Worm (Caenorhabditis elegans) whole organism, midembryonic: ENCODE measurements around the gene C14C6.2.

Source experiments
- T22C8.4 ChIP-seq: fragments of 200-800 bp; sonication (Bioruptor generic); IDR thresholded peaks from 2 replicates; pipeline ENCODE4 v1.3.6; 2022; ENCODE audit warnings: missing genetic modification characterization, missing compliant biosample characterization
- cog-1 ChIP-seq: sonication (generic microtip); optimal IDR thresholded peaks from 2 replicates; lab custom pipeline; 2016; ENCODE audit warnings: missing genetic modification characterization, missing compliant biosample characterization
- flt-1 ChIP-seq: fragments of 200-800 bp; sonication (Bioruptor generic); IDR thresholded peaks from 2 replicates; pipeline ENCODE4 v1.3.6; 2022; ENCODE audit warnings: missing genetic modification characterization, missing compliant biosample characterization
- klf-2 ChIP-seq: fragments of 200-800 bp; sonication (Bioruptor generic); conservative IDR thresholded peaks from 2 replicates; pipeline ENCODE4 v1.3.6; 2022; ENCODE audit warnings: missing genetic modification reagents, missing genetic modification characterization, missing compliant biosample characterization
- med-1 ChIP-seq: sonication (generic microtip); optimal IDR thresholded peaks from 2 replicates; lab custom pipeline; 2017; ENCODE audit warnings: missing genetic modification characterization, mild to moderate bottlenecking, missing compliant biosample characterization, antibody characterized with exemption, missing genetic modification reagents; ENCODE audit not compliant: insufficient read depth
- ref-1 ChIP-seq: fragments of 200-800 bp; sonication (Bioruptor generic); conservative IDR thresholded peaks from 2 replicates; pipeline ENCODE4 v1.3.6; 2022; ENCODE audit warnings: missing genetic modification reagents, missing genetic modification characterization, missing compliant biosample characterization
- tab-1 ChIP-seq: fragments of 200-800 bp; sonication (Bioruptor generic); IDR thresholded peaks from 2 replicates; pipeline ENCODE4 v1.3.6; 2022; ENCODE audit warnings: missing genetic modification characterization, missing compliant biosample characterization
- ztf-23 ChIP-seq: fragments of 200-800 bp; sonication (Bioruptor generic); IDR thresholded peaks from 2 replicates; pipeline ENCODE4 v1.3.6; 2022; ENCODE audit warnings: missing genetic modification reagents, missing genetic modification characterization, missing compliant biosample characterization
- ztf-29 ChIP-seq: fragments of 200-800 bp; sonication (Bioruptor generic); IDR thresholded peaks from 2 replicates; pipeline ENCODE4 v1.3.6; 2022; ENCODE audit warnings: missing genetic modification reagents, missing genetic modification characterization, missing compliant biosample characterization

The C14C6.2 gene

ce11 chrV:568105-568504 is 5.2 kb downstream of the C14C6.2 start, which contains the start of gene sri-72:
Gene sri-72, minus strand, starts transcription at chrV:568205.
- TF ChIP-seq ztf-29 (GFP tag; lab: Robert Waterston, UW) (no peak), klf-2 (GFP tag; lab: Robert Waterston, UW) (no peak), ref-1 (GFP tag; lab: Robert Waterston, UW) (no peak), flt-1 (no peak), tab-1 (GFP tag; lab: Robert Waterston, UW) (no peak), ztf-23 (no peak), cog-1 (no peak), T22C8.4 (GFP tag; lab: Robert Waterston, UW) (no peak), med-1 (no peak)

ce11 chrV:574639-575038 is 11.7 kb downstream of the C14C6.2 start, which contains the start of gene C14C6.13:
Gene C14C6.13, minus strand, starts transcription at chrV:574739.
- TF ChIP-seq ref-1 (GFP tag; lab: Robert Waterston, UW) (no peak), ztf-23 (no peak), cog-1 (no peak), med-1 (no peak), flt-1 (no peak), T22C8.4 (GFP tag; lab: Robert Waterston, UW) (no peak), ztf-29 (GFP tag; lab: Robert Waterston, UW) (no peak), klf-2 (GFP tag; lab: Robert Waterston, UW) (no peak), tab-1 (GFP tag; lab: Robert Waterston, UW) (no peak)

ce11 chrV:576070-576469 is 13.1 kb downstream of the C14C6.2 start, which contains the start of gene K06H6.5:
Gene K06H6.5, plus strand, starts transcription at chrV:576370.
- TF ChIP-seq flt-1: no peak
- TF ChIP-seq klf-2 (GFP tag; lab: Robert Waterston, UW): no peak
- no peak for TF ChIP-seq tab-1 (GFP tag; lab: Robert Waterston, UW)
- TF ChIP-seq cog-1: no peak
- TF ChIP-seq ztf-23: no peak
- TF ChIP-seq med-1: no peak
- TF ChIP-seq ztf-29 (GFP tag; lab: Robert Waterston, UW): no peak
- TF ChIP-seq T22C8.4 (GFP tag; lab: Robert Waterston, UW): no peak
- no peak for TF ChIP-seq ref-1 (GFP tag; lab: Robert Waterston, UW)

- TF ChIP-seq T22C8.4 (GFP tag; lab: Robert Waterston, UW) (no peak), ztf-23 (no peak), cog-1 (no peak), klf-2 (GFP tag; lab: Robert Waterston, UW) (no peak), tab-1 (GFP tag; lab: Robert Waterston, UW) (no peak), med-1 (no peak), ztf-29 (GFP tag; lab: Robert Waterston, UW) (no peak), flt-1 (no peak), ref-1 (GFP tag; lab: Robert Waterston, UW) (no peak)
Observed at ce11 chrV:576918-577317, 14.0 kb downstream of the C14C6.2 start.

- TF ChIP-seq tab-1 (GFP tag; lab: Robert Waterston, UW): no peak
- TF ChIP-seq T22C8.4 (GFP tag; lab: Robert Waterston, UW): no peak
- TF ChIP-seq cog-1: no peak
- no peak for TF ChIP-seq med-1
Observed at ce11 chrV:578977-579376, 16.0 kb downstream of the C14C6.2 start, which contains the start of gene K06H6.4. Gene K06H6.4, plus strand, starts transcription at chrV:579277.

- no peak for TF ChIP-seq flt-1
- no peak for TF ChIP-seq ztf-23
- TF ChIP-seq med-1: no peak
- TF ChIP-seq T22C8.4 (GFP tag; lab: Robert Waterston, UW): no peak
- no peak for TF ChIP-seq tab-1 (GFP tag; lab: Robert Waterston, UW)
- TF ChIP-seq ref-1 (GFP tag; lab: Robert Waterston, UW): no peak
- TF ChIP-seq cog-1: no peak
- TF ChIP-seq ztf-29 (GFP tag; lab: Robert Waterston, UW): no peak
- TF ChIP-seq klf-2 (GFP tag; lab: Robert Waterston, UW): no peak
Observed at ce11 chrV:581616-582015, 18.7 kb downstream of the C14C6.2 start, which contains the start of gene nstp-7. Gene nstp-7, plus strand, starts transcription at chrV:581916.

- TF ChIP-seq T22C8.4 (GFP tag; lab: Robert Waterston, UW): no peak
- TF ChIP-seq tab-1 (GFP tag; lab: Robert Waterston, UW): no peak
- TF ChIP-seq flt-1: no peak
- no peak for TF ChIP-seq cog-1
- no peak for TF ChIP-seq ztf-29 (GFP tag; lab: Robert Waterston, UW)
Observed at ce11 chrV:585472-585871, 22.5 kb downstream of the C14C6.2 start, which contains the start of gene K06H6.2. Gene K06H6.2, plus strand, starts transcription at chrV:585772.

- TF ChIP-seq T22C8.4 (GFP tag; lab: Robert Waterston, UW) (no peak), ztf-23 (no peak), tab-1 (GFP tag; lab: Robert Waterston, UW) (no peak), klf-2 (GFP tag; lab: Robert Waterston, UW) (no peak), ref-1 (GFP tag; lab: Robert Waterston, UW) (no peak), cog-1 (no peak), ztf-29 (GFP tag; lab: Robert Waterston, UW) (no peak)
Observed at ce11 chrV:587818-588217, 24.9 kb downstream of the C14C6.2 start, which contains the start of gene K06H6.1. Gene K06H6.1, plus strand, starts transcription at chrV:588118.

- TF ChIP-seq T22C8.4 (GFP tag; lab: Robert Waterston, UW): no peak
- TF ChIP-seq ztf-23: no peak
- TF ChIP-seq ztf-29 (GFP tag; lab: Robert Waterston, UW): no peak
- no peak for TF ChIP-seq tab-1 (GFP tag; lab: Robert Waterston, UW)
- TF ChIP-seq ref-1 (GFP tag; lab: Robert Waterston, UW): no peak
Observed at ce11 chrV:590182-590581, 27.2 kb downstream of the C14C6.2 start, which contains the start of gene ZK488.6. Gene ZK488.6, plus strand, starts transcription at chrV:590482.

- no peak for TF ChIP-seq klf-2 (GFP tag; lab: Robert Waterston, UW)
- TF ChIP-seq ztf-29 (GFP tag; lab: Robert Waterston, UW): no peak
- no peak for TF ChIP-seq tab-1 (GFP tag; lab: Robert Waterston, UW)
- no peak for TF ChIP-seq cog-1
Observed at ce11 chrV:592959-593358, 30.0 kb downstream of the C14C6.2 start, which contains the start of gene ZK488.5. Gene ZK488.5, plus strand, starts transcription at chrV:593259.
